Worm (Caenorhabditis elegans) whole organism, L3 larva: ENCODE measurements around the gene gtf-2H5.

ENCODE experiments used
- fkh-10 ChIP-seq: sonication (generic microtip); optimal IDR thresholded peaks from 2 replicates; lab custom pipeline; 2017; ENCODE audit warnings: missing biosample characterization, missing genetic modification reagents, missing genetic modification characterization
- nfya-1 ChIP-seq: sonication (generic microtip); optimal IDR thresholded peaks from 2 replicates; lab custom pipeline; 2017; ENCODE audit warnings: missing genetic modification characterization, mild to moderate bottlenecking, missing compliant biosample characterization, antibody characterized with exemption, moderate library complexity; ENCODE audit not compliant: insufficient read depth
- nhr-11 ChIP-seq: fragments of 150-350 bp; optimal IDR thresholded peaks from 2 replicates; lab custom pipeline; 2014; ENCODE audit warnings: missing biosample characterization, missing genetic modification characterization

DNA sequence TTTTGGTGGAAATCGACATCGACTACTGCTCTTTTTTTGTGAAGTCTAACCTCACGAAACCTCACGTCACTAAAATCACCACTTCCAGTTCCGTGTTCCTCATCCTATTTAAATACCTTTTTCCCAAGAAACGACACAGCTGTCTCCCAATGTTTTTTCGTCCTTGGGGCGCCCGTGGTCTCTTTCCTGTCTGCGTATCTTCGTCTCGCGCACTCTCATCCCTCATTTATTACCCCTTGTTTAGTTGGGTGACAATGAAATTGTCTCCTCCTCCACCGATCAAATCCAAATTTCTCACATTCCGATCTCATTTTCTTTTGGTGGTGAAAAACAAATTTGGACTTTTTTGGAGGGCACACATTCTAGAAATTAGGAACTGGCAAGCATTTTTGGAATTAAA, 12.6 kb downstream of the gtf-2H5 start:
- TF ChIP-seq fkh-10 (GFP tag; lab: Kevin White, UChicago): no peak
- no peak for TF ChIP-seq nhr-11 (tag; lab: Kevin White, UChicago)
- TF ChIP-seq nfya-1: no peak
